Worm (Caenorhabditis elegans) whole organism, L1 larva: ENCODE results near the gene dod-20.

Source experiments
- C16A3.4 ChIP-seq: fragments of 150-350 bp; optimal IDR thresholded peaks from 2 replicates; lab custom pipeline; 2014; ENCODE audit warnings: missing biosample characterization, missing genetic modification characterization
- C34B4.2 ChIP-seq: sonication (generic microtip); optimal IDR thresholded peaks from 2 replicates; lab custom pipeline; 2017; ENCODE audit warnings: mild to moderate bottlenecking, missing genetic modification characterization, missing compliant biosample characterization
- F16B12.6 ChIP-seq: fragments of 150-350 bp; optimal IDR thresholded peaks from 2 replicates; lab custom pipeline; 2014; ENCODE audit warnings: missing biosample characterization, missing genetic modification characterization
- aha-1 ChIP-seq: fragments of 150-350 bp; optimal IDR thresholded peaks from 2 replicates; lab custom pipeline; 2014; ENCODE audit warnings: missing biosample characterization, missing genetic modification characterization
- alr-1 ChIP-seq: fragments of 200-800 bp; sonication (Bioruptor generic); optimal IDR thresholded peaks from 2 replicates; lab custom pipeline; 2018; ENCODE audit warnings: borderline replicate concordance, mild to moderate bottlenecking, missing genetic modification characterization, missing compliant biosample characterization
- aly-2 ChIP-seq: fragments of 150-350 bp; optimal IDR thresholded peaks from 2 replicates; lab custom pipeline; 2014; ENCODE audit warnings: missing biosample characterization, missing genetic modification characterization
- blmp-1 ChIP-seq: fragments of 150-350 bp; optimal IDR thresholded peaks from 2 replicates; lab custom pipeline; 2014; ENCODE audit warnings: missing biosample characterization, missing genetic modification characterization
- ceh-63 ChIP-seq: fragments of 200-800 bp; sonication (Bioruptor generic); optimal IDR thresholded peaks from 2 replicates; lab custom pipeline; 2018; ENCODE audit warnings: mild to moderate bottlenecking, missing genetic modification characterization, missing compliant biosample characterization
- ceh-8 ChIP-seq: fragments of 200-800 bp; sonication (Bioruptor generic); optimal IDR thresholded peaks from 2 replicates; lab custom pipeline; 2018; ENCODE audit warnings: mild to moderate bottlenecking, missing genetic modification characterization, moderate library complexity, missing compliant biosample characterization
- dpl-1 ChIP-seq, 3 experiments: fragments of 150-350 bp in 2 of 3; sonication (generic microtip) in 1 of 3; optimal IDR thresholded peaks; 2 replicates each; lab custom pipeline; 2014 to 2017; ENCODE audit warnings: missing biosample characterization in 3 of 3, missing genetic modification characterization in 3 of 3, missing genetic modification reagents in 3 of 3
- efl-1 ChIP-seq, 4 experiments: fragments of 150-350 bp; optimal IDR thresholded peaks in 3 of 4; peaks in 1 of 4; 1 replicate in 1 of 4; 2 replicates in 3 of 4; lab custom pipeline; 2014; ENCODE audit warnings: missing biosample characterization in 2 of 4, missing genetic modification characterization in 2 of 4, missing genetic modification reagents in 2 of 4
- egl-13 ChIP-seq: sonication (generic microtip); optimal IDR thresholded peaks from 2 replicates; lab custom pipeline; 2016; ENCODE audit warnings: missing genotype, missing genetic modification reagents, missing genetic modification characterization, missing compliant biosample characterization
- egl-27 ChIP-seq, 2 experiments: fragments of 150-350 bp in 1 of 2; sonication (generic microtip); optimal IDR thresholded peaks; 3 replicates each; lab custom pipeline; 2017 to 2018; ENCODE audit warnings: missing biosample characterization in 2 of 2, missing genetic modification characterization in 2 of 2, missing genetic modification reagents in 2 of 2
- lin-13 ChIP-seq: fragments of 150-350 bp; optimal IDR thresholded peaks from 2 replicates; lab custom pipeline; 2014; ENCODE audit warnings: missing biosample characterization, missing genetic modification reagents, missing genetic modification characterization
- lin-14 ChIP-seq: fragments of 200-800 bp; sonication (Bioruptor generic); optimal IDR thresholded peaks from 2 replicates; lab custom pipeline; 2018; ENCODE audit warnings: mild to moderate bottlenecking, missing genetic modification characterization, moderate library complexity, missing compliant biosample characterization
- lin-35 ChIP-seq, 2 experiments: fragments of 150-350 bp; optimal IDR thresholded peaks; 2 replicates each; lab custom pipeline; 2014; ENCODE audit warnings: missing biosample characterization in 2 of 2, missing genetic modification characterization in 2 of 2, missing genetic modification reagents in 2 of 2
- lin-39 ChIP-seq: fragments of 150-350 bp; optimal IDR thresholded peaks from 2 replicates; lab custom pipeline; 2014; ENCODE audit warnings: missing biosample characterization, missing genetic modification reagents, missing genetic modification characterization
- lsy-2 ChIP-seq, 2 experiments: fragments of 150-350 bp; optimal IDR thresholded peaks; 2 replicates each; lab custom pipeline; 2014; ENCODE audit warnings: missing biosample characterization in 2 of 2, missing genetic modification characterization in 2 of 2
- nhr-20 ChIP-seq: sonication (generic microtip); optimal IDR thresholded peaks from 2 replicates; lab custom pipeline; 2016; ENCODE audit warnings: mild to moderate bottlenecking, missing genetic modification characterization, missing compliant biosample characterization
- nhr-237 ChIP-seq: fragments of 150-350 bp; optimal IDR thresholded peaks from 2 replicates; lab custom pipeline; 2014; ENCODE audit warnings: missing biosample characterization, missing genetic modification characterization
- nhr-28 ChIP-seq: fragments of 150-350 bp; optimal IDR thresholded peaks from 2 replicates; lab custom pipeline; 2014; ENCODE audit warnings: missing biosample characterization, missing genetic modification characterization
- nhr-47 ChIP-seq: sonication (generic microtip); optimal IDR thresholded peaks from 2 replicates; lab custom pipeline; 2016; ENCODE audit warnings: mild to moderate bottlenecking, missing genetic modification characterization, moderate library complexity, missing compliant biosample characterization
- nhr-71 ChIP-seq: sonication (generic microtip); optimal IDR thresholded peaks from 2 replicates; lab custom pipeline; 2016; ENCODE audit warnings: mild to moderate bottlenecking, missing genetic modification characterization, moderate library complexity, missing compliant biosample characterization
- nhr-85 ChIP-seq: sonication (generic microtip); peaks from one replicate; lab custom pipeline; 2016; ENCODE audit warnings: missing genetic modification characterization, inconsistent platforms, missing compliant biosample characterization
- nhr-90 ChIP-seq: sonication (generic microtip); optimal IDR thresholded peaks from 2 replicates; lab custom pipeline; 2016; ENCODE audit warnings: mild to moderate bottlenecking, missing genetic modification characterization, missing compliant biosample characterization; ENCODE audit not compliant: poor library complexity
- pag-3 ChIP-seq: sonication (generic microtip); optimal IDR thresholded peaks from 2 replicates; lab custom pipeline; 2017; ENCODE audit warnings: missing genetic modification characterization, mild to moderate bottlenecking, missing compliant biosample characterization, antibody characterized with exemption, borderline replicate concordance; ENCODE audit not compliant: insufficient read depth
- pax-3 ChIP-seq: fragments of 200-800 bp; sonication (Bioruptor generic); optimal IDR thresholded peaks from 2 replicates; lab custom pipeline; 2018; ENCODE audit warnings: mild to moderate bottlenecking, missing genetic modification characterization, moderate library complexity, missing compliant biosample characterization
- pqm-1 ChIP-seq: sonication (generic microtip); optimal IDR thresholded peaks from 3 replicates; lab custom pipeline; 2017; ENCODE audit warnings: missing biosample characterization, missing genetic modification characterization
- rnt-1 ChIP-seq: sonication (generic microtip); optimal IDR thresholded peaks from 2 replicates; lab custom pipeline; 2016; ENCODE audit warnings: mild to moderate bottlenecking, missing genetic modification characterization, moderate library complexity, missing compliant biosample characterization
- skn-1 ChIP-seq: fragments of 150-350 bp; optimal IDR thresholded peaks from 2 replicates; lab custom pipeline; 2014; ENCODE audit warnings: missing biosample characterization, missing genetic modification characterization
- snu-23 ChIP-seq: sonication (generic microtip); optimal IDR thresholded peaks from 2 replicates; lab custom pipeline; 2016; ENCODE audit warnings: missing genetic modification characterization, missing compliant biosample characterization
- swsn-7 ChIP-seq: sonication (generic microtip); optimal IDR thresholded peaks from 2 replicates; lab custom pipeline; 2016; ENCODE audit warnings: missing genetic modification characterization, missing compliant biosample characterization
- unc-130 ChIP-seq: fragments of 150-350 bp; optimal IDR thresholded peaks from 2 replicates; lab custom pipeline; 2017; ENCODE audit warnings: missing biosample characterization, missing genetic modification characterization, inconsistent platforms
- unc-30 ChIP-seq: sonication (generic microtip); optimal IDR thresholded peaks from 2 replicates; lab custom pipeline; 2017; ENCODE audit warnings: missing biosample characterization, missing genetic modification characterization
- unc-86 ChIP-seq: sonication (generic microtip); optimal IDR thresholded peaks from 2 replicates; lab custom pipeline; 2016; ENCODE audit warnings: missing genetic modification characterization, missing compliant biosample characterization
- vab-15 ChIP-seq: sonication (generic microtip); optimal IDR thresholded peaks from 2 replicates; lab custom pipeline; 2017; ENCODE audit warnings: missing genotype, mild to moderate bottlenecking, missing genetic modification characterization, missing compliant biosample characterization
- xbp-1 ChIP-seq: sonication (generic microtip); optimal IDR thresholded peaks from 2 replicates; lab custom pipeline; 2016; ENCODE audit warnings: missing genetic modification characterization, missing compliant biosample characterization

Gene dod-20

ce11 chrV:422133-422532, at the start of gene dod-20:
Gene dod-20, plus strand, starts transcription at chrV:422433.
- no peak for TF ChIP-seq skn-1
- TF ChIP-seq blmp-1 (tag; lab: Kevin White, UChicago), result no peak
- TF ChIP-seq nhr-237 (tag; lab: Kevin White, UChicago), result no peak
- TF ChIP-seq C34B4.2 (tag; lab: Kevin White, UChicago), result no peak
- no peak for TF ChIP-seq lin-35 (GFP tag; optimal IDR thresholded peaks at IDR 0.05; lab: Kevin White, UChicago)
- no peak for TF ChIP-seq aly-2 (tag; lab: Kevin White, UChicago)
- TF ChIP-seq ceh-63 (GFP tag; lab: Kevin White, UChicago), result no peak
- no peak for TF ChIP-seq nhr-28 (tag; lab: Kevin White, UChicago)
- no peak for TF ChIP-seq pqm-1 (tag; lab: Kevin White, UChicago)
- TF ChIP-seq vab-15 (tag; lab: Kevin White, UChicago), result no peak

- TF ChIP-seq alr-1 (tag; lab: Kevin White, UChicago), result no peak
- no peak for TF ChIP-seq nhr-47 (tag; lab: Kevin White, UChicago)
- TF ChIP-seq, all 84 proteins: peak for 0
These were observed 49.0 kb upstream of the dod-20 start for ce11 chrV:373192-373591.

- no peak for TF ChIP-seq unc-130 (tag; lab: Kevin White, UChicago)
- no peak for TF ChIP-seq efl-1 (optimal IDR thresholded peaks at IDR 0.05; lab: Kevin White, UChicago)
- peak in 1 of 2 experiments; percentile 35 for TF ChIP-seq efl-1 (GFP tag; optimal IDR thresholded peaks at IDR 0.05 in 1 of 2; lab: Kevin White, UChicago)
- TF ChIP-seq dpl-1 (GFP tag; optimal IDR thresholded peaks at IDR 0.05; lab: Kevin White, UChicago), result no peak
- no peak for TF ChIP-seq lsy-2 (tag; optimal IDR thresholded peaks at IDR 0.05; lab: Kevin White, UChicago)
These were observed 45.4 kb upstream of the dod-20 start for ce11 chrV:376790-377189.

- TF ChIP-seq snu-23 (GFP tag; lab: Kevin White, UChicago) (no peak), nhr-85 (tag; lab: Kevin White, UChicago) (peak; percentile 44), vab-15 (tag; lab: Kevin White, UChicago) (no peak), unc-30 (tag; lab: Kevin White, UChicago) (no peak), lsy-2 (tag; optimal IDR thresholded peaks at IDR 0.05; lab: Kevin White, UChicago) (no peak), lin-13 (GFP tag; lab: Kevin White, UChicago) (no peak), nhr-90 (tag; lab: Kevin White, UChicago) (no peak), C16A3.4 (tag; lab: Kevin White, UChicago) (no peak), nhr-47 (tag; lab: Kevin White, UChicago) (no peak), egl-13 (tag; lab: Kevin White, UChicago) (no peak), pag-3 (tag; lab: Kevin White, UChicago) (no peak), lin-35 (GFP tag; optimal IDR thresholded peaks at IDR 0.05; lab: Kevin White, UChicago) (no peak), rnt-1 (no peak), ceh-8 (GFP tag; lab: Kevin White, UChicago) (no peak), unc-86 (no peak), nhr-20 (tag; lab: Kevin White, UChicago) (peak; percentile 15), aly-2 (tag; lab: Kevin White, UChicago) (no peak), aha-1 (no peak), lin-14 (no peak), swsn-7 (no peak), egl-27 (tag; optimal IDR thresholded peaks at IDR 0.05; lab: Kevin White, UChicago) (no peak), nhr-71 (no peak), pax-3 (no peak), F16B12.6 (tag; lab: Kevin White, UChicago) (no peak), blmp-1 (tag; lab: Kevin White, UChicago) (peak; percentile 34), lin-39 (tag; lab: Kevin White, UChicago) (no peak), xbp-1 (tag; lab: Kevin White, UChicago) (no peak)
These were observed 44.0 kb upstream of the dod-20 start for ce11 chrV:378231-378630.
